Worm (Caenorhabditis elegans): Measurements from ENCODE around the gene F38A5.8.
A peak's percentile ranks its signal among the peaks of the same experiment; 100 is the strongest.

The F38A5.8 gene

ce11 chrIV:6576728-6577101 lies 22.8 kb upstream of the F38A5.8 start (continued):
- TF ChIP-seq vab-7 (GFP tag; IDR thresholded peaks at IDR 0.05) (no peak), dmd-8 (GFP tag; IDR thresholded peaks at IDR 0.05) (no peak), Y48G9A.11 (GFP tag; IDR thresholded peaks at IDR 0.05) (no peak), php-3 (GFP tag; IDR thresholded peaks at IDR 0.05) (no peak), lin-13 (GFP tag; optimal IDR thresholded peaks at IDR 0.05) (peak; percentile 16), pha-4 (GFP tag; IDR thresholded peaks at IDR 0.05) (no peak), pha-4 (tag; optimal IDR thresholded peaks at IDR 0.05) (peak; percentile 32), ceh-82 (tag; optimal IDR thresholded peaks at IDR 0.05) (no peak), lin-29 (GFP tag; IDR thresholded peaks at IDR 0.05) (no peak), zfp-3 (GFP tag; conservative IDR thresholded peaks at IDR 0.05) (no peak), dmd-9 (GFP tag; IDR thresholded peaks at IDR 0.05) (no peak), mxl-2 (GFP tag; conservative IDR thresholded peaks at IDR 0.05) (no peak), nhr-6 (tag; optimal IDR thresholded peaks at IDR 0.05) (peak; percentile 30), gei-8 (GFP tag; optimal IDR thresholded peaks at IDR 0.05) (no peak), nhr-76 (tag; optimal IDR thresholded peaks at IDR 0.05) (no peak), daf-16 (GFP tag; optimal IDR thresholded peaks at IDR 0.05) (peak in 1 of 2 experiments; percentile 1), daf-16 (tag; optimal IDR thresholded peaks at IDR 0.05) (peak; percentile 67), duxl-1 (tag; optimal IDR thresholded peaks at IDR 0.05; ENCODE audit: poor library complexity) (no peak), mep-1 (tag; optimal IDR thresholded peaks at IDR 0.05) (peak; percentile 65), hif-1 (tag; optimal IDR thresholded peaks at IDR 0.05) (peak in 1 of 2 experiments; percentile 17), nhr-10 (tag; optimal IDR thresholded peaks at IDR 0.05) (no peak), rbr-2 (tag; optimal IDR thresholded peaks at IDR 0.05) (no peak), ceh-44 (GFP tag; IDR thresholded peaks at IDR 0.05) (no peak), F44E2.7 (GFP tag; IDR thresholded peaks at IDR 0.05) (no peak), arid-1 (GFP tag; conservative IDR thresholded peaks at IDR 0.05) (0 out of 2 replicates have a peak, but pooled peaks have one; percentile 36), nhr-11 (tag; optimal IDR thresholded peaks at IDR 0.05) (no peak), ztf-7 (tag; optimal IDR thresholded peaks at IDR 0.05) (no peak), ctbp-1 (GFP tag; IDR thresholded peaks at IDR 0.05) (no peak), aha-1 (tag) (no peak), nhr-41 (GFP tag; IDR thresholded peaks at IDR 0.05) (no peak), F26F4.8 (GFP tag; conservative IDR thresholded peaks at IDR 0.05) (no peak), mxl-3 (GFP tag; optimal IDR thresholded peaks at IDR 0.05) (peak; percentile 30), tra-1 (GFP tag; IDR thresholded peaks at IDR 0.05) (no peak), snpc-1.2 (GFP tag; IDR thresholded peaks at IDR 0.05) (no peak), spr-3 (GFP tag; optimal IDR thresholded peaks at IDR 0.05) (no peak), ces-1 (GFP tag; optimal IDR thresholded peaks at IDR 0.05) (no peak), daf-8 (GFP tag; IDR thresholded peaks at IDR 0.05) (no peak), madf-9 (GFP tag; conservative IDR thresholded peaks at IDR 0.05) (peak; percentile 49; the same call in 1 of the 2 replicates), nhr-28 (tag; optimal IDR thresholded peaks at IDR 0.05) (peak; percentile 67), daf-19 (GFP tag; conservative IDR thresholded peaks at IDR 0.05) (no peak), T26A8.4 (GFP tag; IDR thresholded peaks at IDR 0.05) (0 out of 2 replicates have a peak, but pooled peaks have one; percentile 13), spr-1 (tag; optimal IDR thresholded peaks at IDR 0.05) (no peak), F37D6.2 (tag; optimal IDR thresholded peaks at IDR 0.05) (no peak), ceh-20 (GFP tag; IDR thresholded peaks at IDR 0.05) (no peak), hlh-30 (tag; optimal IDR thresholded peaks at IDR 0.05; ENCODE audit: insufficient read depth) (peak; percentile 59), nhr-102 (tag; optimal IDR thresholded peaks at IDR 0.05) (peak; percentile 26), zip-11 (GFP tag; IDR thresholded peaks at IDR 0.05) (no peak), nhr-48 (tag; optimal IDR thresholded peaks at IDR 0.05) (no peak), ZK337.2 (GFP tag; IDR thresholded peaks at IDR 0.05) (no peak), dmd-6 (GFP tag; IDR thresholded peaks at IDR 0.05) (peak; percentile 19; the same call in 1 of the 2 replicates), zip-2 (tag; optimal IDR thresholded peaks at IDR 0.05) (no peak), snpc-4 (tag; optimal IDR thresholded peaks at IDR 0.05) (no peak)
